Worm (Caenorhabditis elegans) whole organism, L4/young adult: ENCODE measurements around the gene asm-3.

Source experiments
- W03F9.2 ChIP-seq: fragments of 150-350 bp; optimal IDR thresholded peaks from 2 replicates; lab custom pipeline; 2014; ENCODE audit warnings: missing biosample characterization, missing genetic modification characterization
- dao-5 ChIP-seq: sonication (generic microtip); optimal IDR thresholded peaks from 2 replicates; lab custom pipeline; 2016; ENCODE audit warnings: missing genotype, missing genetic modification characterization, moderate library complexity, missing compliant biosample characterization

DNA sequence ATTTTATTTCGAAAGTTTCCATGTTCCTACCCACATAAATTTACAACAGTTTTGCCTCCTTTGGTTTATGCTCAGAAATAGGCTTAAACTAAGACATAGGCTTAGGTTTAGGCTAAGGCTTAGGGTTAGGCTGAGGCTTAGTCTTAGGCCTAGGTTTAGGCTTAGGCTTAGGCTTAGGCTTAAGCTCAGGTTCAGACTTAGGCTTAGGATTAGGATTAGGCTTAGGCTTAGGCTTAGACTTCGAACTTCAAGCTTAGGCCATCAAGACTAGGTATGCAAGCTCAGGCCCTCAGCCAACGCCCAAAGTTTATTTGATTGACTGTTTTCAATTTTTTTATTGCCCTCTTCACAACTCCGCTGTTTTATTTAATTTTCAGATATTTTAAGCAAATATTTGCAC, 22.2 kb upstream of the asm-3 start:
- TF ChIP-seq dao-5 (tag; lab: Kevin White, UChicago) (no peak), W03F9.2 (tag; lab: Kevin White, UChicago) (no peak)
